Worm (Caenorhabditis elegans): ENCODE results near the gene let-19.

- TF ChIP-seq elt-2 (tag; optimal IDR thresholded peaks at IDR 0.05) (no peak), fkh-10 (GFP tag; optimal IDR thresholded peaks at IDR 0.05) (no peak), ceh-24 (tag; optimal IDR thresholded peaks at IDR 0.05) (no peak)
Observed at ce11 chrII:8806921-8807320, 36.1 kb downstream of the let-19 start, which contains the start of gene pho-13.
